Worm (Caenorhabditis elegans) whole organism, early embryonic: ENCODE measurements around the gene F14D2.8.

ENCODE experiments used
- ama-1 ChIP-seq: fragments of 150-350 bp; optimal IDR thresholded peaks from 2 replicates; lab custom pipeline; 2014
- flt-1 ChIP-seq: fragments of 200-800 bp; sonication (Bioruptor generic); IDR thresholded peaks from 2 replicates; pipeline ENCODE4 v1.3.6; 2022; ENCODE audit warnings: missing genetic modification characterization, missing compliant biosample characterization

DNA sequence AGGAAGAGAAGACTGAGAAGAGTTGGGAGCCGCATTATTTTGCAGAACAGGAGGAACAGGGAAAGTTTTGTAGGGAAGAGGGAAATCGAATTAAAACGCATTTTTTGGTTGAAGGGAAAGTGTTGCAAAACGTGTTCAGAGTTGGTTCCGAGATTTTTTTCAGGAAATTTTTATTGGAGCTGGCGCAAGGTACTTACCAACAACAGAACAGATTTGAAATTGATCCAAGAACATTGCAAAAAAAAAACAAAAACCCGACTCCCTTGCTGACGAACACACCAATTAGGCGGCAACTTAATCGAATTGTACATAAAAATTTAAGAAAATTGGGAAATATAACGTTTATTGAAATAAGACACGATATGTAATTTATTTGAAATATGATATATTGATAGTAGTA is 11.1 kb downstream of the F14D2.8 start, which contains the start of gene F14D2.7:
- TF ChIP-seq flt-1 (GFP tag; lab: Robert Waterston, UW) (no peak), ama-1 (lab: Kevin White, UChicago) (no peak)
